Worm (Caenorhabditis elegans): ENCODE data around the gene xol-1.
A peak's percentile ranks its signal among the peaks of the same experiment; 100 is the strongest.

Gene xol-1

DNA sequence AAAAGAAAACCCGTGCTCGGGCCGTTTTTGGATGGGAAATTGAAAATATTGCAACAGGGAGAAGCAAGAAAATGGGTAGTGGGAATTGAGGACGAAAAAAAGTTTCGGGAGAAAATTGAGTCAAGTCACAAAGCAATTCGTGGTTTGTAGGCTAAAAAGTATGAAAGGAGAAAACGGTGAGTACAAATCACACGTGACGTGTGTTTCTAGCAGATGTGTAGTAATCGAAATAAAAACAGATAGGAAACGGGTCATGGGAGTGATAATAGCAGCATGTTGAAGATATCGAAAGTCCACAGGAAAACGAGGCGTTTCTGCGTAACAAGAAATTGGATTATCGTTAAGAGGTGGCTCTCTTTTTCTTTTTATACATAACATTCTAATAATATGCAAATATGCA lies 48.8 kb downstream of the xol-1 start:
- peak; percentile 68 for TF ChIP-seq unc-42 (tag; optimal IDR thresholded peaks at IDR 0.05)
- TF ChIP-seq eyg-1 (tag; optimal IDR thresholded peaks at IDR 0.05): no peak
- no peak for TF ChIP-seq F13H6.1 (tag; optimal IDR thresholded peaks at IDR 0.05)
- no peak for TF ChIP-seq npax-4 (tag; optimal IDR thresholded peaks at IDR 0.05)
- no peak for TF ChIP-seq tbx-2 (tag; optimal IDR thresholded peaks at IDR 0.05)
- TF ChIP-seq ceh-9 (tag; optimal IDR thresholded peaks at IDR 0.05): no peak
- TF ChIP-seq hlh-13 (GFP tag; optimal IDR thresholded peaks at IDR 0.05): no peak
